Fruit fly (Drosophila melanogaster) ovary, adult (tissue): ENCODE results near the gene CG1265.
A peak's percentile ranks its signal among the peaks of the same experiment; 100 is the strongest.

Source experiments
- CG17801 ChIP-seq: fragments of 200-800 bp; optimal IDR thresholded peaks from 2 replicates; lab custom pipeline; 2019; ENCODE audit warnings: missing biosample characterization, mild to moderate bottlenecking, missing genetic modification characterization, moderate library complexity; ENCODE audit not compliant: partially characterized antibody

The CG1265 gene

DNA sequence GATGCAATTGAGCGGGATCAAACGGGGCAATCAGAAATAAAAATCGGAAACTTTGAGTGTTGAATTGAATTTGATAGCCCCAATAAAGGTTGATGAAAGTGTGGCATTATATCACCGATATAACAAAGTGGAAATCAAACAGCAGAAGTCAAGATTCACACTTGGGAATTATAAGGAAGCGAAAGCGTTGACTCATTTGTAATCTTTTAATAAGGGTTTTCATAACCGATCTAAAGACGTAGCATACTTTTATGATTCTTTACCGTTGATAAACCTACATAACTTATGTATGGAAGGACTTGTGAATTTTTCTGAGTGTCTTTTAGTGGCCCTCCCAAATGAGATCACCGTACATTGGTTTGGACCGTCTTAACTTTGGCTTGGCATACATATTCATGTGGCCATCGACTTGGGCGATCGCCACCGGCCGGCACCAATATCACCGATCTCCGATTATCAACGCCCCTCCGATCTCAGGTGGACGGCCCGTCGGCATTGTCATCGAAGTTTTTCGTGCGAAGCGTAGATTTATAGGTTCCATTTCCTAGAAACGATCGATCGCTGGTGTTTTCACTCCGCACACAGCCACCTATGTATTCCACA, 25.1 kb upstream of the CG1265 start:
- no peak for TF ChIP-seq CG17801 (GFP tag; lab: Kevin White, UChicago)

DNA sequence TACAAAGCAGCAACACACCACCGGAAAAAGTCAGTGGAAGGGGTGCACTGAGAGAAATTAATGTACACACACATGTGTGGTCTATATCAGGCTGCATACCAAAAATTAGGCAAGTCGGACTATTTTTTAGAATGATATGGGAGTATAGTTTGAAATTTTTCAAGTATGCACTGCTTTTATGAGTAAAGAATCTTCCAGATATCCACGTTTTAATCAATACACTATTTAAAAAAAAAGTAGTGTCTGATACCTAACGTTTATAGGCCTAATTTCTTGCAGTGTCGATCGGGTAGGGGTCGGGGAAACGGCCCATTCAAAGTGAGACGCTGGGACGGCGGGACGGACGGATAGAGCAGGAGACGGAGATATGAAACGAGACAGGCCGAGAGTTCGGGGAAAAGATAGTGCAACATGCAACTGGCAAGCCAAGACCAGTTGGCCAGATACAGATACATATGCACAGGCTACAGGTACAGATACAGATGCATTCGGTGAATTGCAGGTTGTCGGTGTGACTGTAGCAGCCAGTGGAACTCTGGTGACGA, 24.1 kb upstream of the CG1265 start:
- peak; percentile 46 for TF ChIP-seq CG17801 (GFP tag; lab: Kevin White, UChicago)

DNA sequence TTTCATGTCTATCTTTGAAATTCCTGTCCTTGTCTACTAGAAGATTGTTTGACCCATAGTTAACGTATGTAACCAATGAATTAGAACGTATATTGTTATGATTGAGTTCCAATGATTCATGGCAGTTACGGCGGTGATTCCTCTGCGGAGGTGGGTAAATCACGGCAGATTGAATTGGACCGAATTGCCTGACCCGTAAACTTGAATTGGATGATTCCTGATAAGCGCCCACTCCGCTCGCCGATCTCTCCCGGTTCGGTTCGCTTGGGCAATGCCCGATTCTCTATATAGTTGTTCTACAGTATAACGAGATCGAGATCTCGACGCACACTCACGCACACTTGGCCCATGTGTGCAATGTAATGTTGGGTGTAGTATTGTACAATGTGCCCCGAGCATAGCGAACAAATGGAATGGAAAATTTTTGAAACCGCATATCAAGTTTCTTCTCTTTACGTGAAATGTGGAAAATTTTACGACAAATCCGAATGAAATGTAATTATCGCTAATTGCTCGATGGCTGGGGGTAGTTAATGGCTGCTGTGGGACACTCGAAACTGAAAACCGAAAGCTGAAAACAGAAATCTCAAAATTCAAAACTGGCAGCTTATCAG, 23.1 kb upstream of the CG1265 start:
- no peak for TF ChIP-seq CG17801 (GFP tag; lab: Kevin White, UChicago)

dm6 chr3L:4232227-4232626, 22.3 kb upstream of the CG1265 start:
- peak; percentile 2 for TF ChIP-seq CG17801 (GFP tag; lab: Kevin White, UChicago)

- TF ChIP-seq CG17801 (GFP tag; lab: Kevin White, UChicago): no peak
These were observed 21.7 kb upstream of the CG1265 start for dm6 chr3L:4232724-4233367.

- TF ChIP-seq CG17801 (GFP tag; lab: Kevin White, UChicago): no peak
These were observed 20.8 kb upstream of the CG1265 start for dm6 chr3L:4233603-4234277.

- TF ChIP-seq CG17801 (GFP tag; lab: Kevin White, UChicago): no peak
These were observed 18.4 kb upstream of the CG1265 start, which contains the start of gene ImpL2 for dm6 chr3L:4236097-4236572. ImpL2 (minus strand) TSS chr3L:4236147.

- TF ChIP-seq CG17801 (GFP tag; lab: Kevin White, UChicago): no peak
These were observed 16.4 kb upstream of the CG1265 start for dm6 chr3L:4238195-4238594.

DNA sequence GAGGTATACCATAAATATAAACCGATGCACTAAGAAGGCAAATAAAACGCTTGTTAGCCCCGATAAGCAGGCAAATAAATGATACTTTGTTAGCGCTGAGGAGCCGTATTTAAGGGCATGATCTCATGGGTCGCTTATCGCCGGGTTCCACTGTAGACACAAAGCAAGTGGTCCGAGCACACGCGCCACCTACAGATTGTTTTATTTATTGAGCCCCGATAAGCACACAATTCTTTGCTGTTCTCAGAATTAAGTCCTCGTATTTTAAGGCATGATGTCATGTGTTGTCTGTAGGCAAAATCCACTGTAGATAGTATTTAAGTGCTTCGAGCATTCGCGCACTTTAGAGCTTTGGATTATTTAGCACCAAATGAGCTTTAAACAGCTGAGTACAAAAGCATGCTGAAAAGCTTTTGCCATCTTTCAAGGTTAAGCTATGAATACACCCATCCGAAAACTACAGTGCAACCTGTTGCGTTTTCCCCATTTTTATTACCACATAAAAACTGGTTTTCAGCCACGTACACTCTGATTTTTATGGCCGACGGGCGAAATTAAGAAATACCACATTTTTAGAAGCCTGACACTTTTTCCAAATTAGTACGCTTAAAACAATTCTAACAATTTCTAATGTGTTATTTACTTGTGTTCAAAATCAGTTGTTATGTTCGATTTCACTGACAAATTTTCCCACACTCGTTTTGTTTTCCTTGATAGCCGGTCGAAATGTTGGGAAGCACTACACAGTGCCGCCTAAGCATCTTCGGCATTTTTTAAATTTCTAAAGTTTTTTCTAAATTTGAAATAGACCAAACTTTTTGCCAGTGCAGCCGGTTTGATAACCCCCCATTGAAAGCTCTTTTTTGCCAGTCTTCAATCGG, 14.9 kb upstream of the CG1265 start, which contains the start of gene Sqor:
Gene Sqor, plus strand, starts transcription at position 732 of the 881 bp plus-strand sequence.
- TF ChIP-seq CG17801 (GFP tag; lab: Kevin White, UChicago): peak; percentile 83

DNA sequence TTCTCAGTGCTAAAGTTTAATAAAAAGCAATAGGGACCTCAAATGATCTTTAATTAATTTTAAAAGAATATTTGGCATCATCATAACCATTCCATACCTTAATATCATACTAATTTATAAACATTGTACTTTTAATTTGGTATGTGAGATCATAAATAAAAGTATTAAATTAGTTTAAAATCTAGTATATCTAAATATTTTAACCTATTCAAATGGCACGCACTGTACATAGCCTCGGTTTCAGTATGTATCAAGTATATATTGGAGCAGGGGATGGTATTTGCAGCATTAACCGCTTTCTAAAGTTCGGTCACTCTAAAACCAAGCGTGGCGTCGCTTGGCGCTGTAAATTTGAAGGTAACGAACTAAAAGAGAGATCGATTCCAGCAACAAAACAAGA, 12.1 kb upstream of the CG1265 start, which contains the start of gene pav:
Gene pav, plus strand, starts transcription at position 307 of the 400 bp plus-strand sequence.
- peak; percentile 6 for TF ChIP-seq CG17801 (GFP tag; lab: Kevin White, UChicago)

DNA sequence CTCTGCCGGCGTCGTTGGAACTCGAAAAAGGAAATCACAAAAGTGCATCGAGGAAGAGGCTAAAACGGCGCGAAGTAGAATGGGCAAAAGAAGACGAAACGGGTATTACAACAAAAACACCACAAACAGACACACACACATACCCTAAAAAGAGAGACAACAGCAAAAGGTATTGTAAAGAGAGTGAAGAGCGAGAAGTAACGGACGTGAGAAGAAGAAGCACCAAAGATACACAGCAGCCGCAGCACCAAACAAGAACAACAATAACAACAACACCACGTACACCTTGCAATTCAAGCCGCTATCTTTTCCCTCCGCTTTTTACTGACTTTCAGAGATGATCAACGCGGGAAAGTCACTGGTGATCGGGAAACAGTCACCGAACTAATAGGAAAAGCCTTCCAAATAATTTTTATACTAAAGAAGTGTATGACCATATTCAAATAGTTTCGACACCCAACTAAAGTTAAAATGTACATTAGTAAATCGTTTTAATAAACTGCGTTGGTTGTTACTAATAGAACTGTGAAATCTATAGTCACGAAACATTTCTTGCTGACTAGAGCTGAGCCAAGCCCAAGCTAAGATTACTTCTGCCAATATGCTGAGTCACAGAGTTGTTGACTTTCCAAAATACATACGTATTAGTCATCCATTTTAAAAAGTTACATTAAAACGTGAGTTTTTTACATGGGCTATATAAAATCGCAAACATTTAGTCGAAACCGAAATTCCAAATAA, 2.3 kb upstream of the CG1265 start:
- TF ChIP-seq CG17801 (GFP tag; lab: Kevin White, UChicago): peak; percentile 20

dm6 chr3L:4252862-4253610, 1.5 kb upstream of the CG1265 start:
- TF ChIP-seq CG17801 (GFP tag; lab: Kevin White, UChicago): no peak
